Worm (Caenorhabditis elegans) whole organism, late embryonic: ENCODE measurements around the gene pals-28.

ENCODE experiments used
- C08G9.2 ChIP-seq: sonication (generic microtip); optimal IDR thresholded peaks from 2 replicates; lab custom pipeline; 2016; ENCODE audit warnings: mild to moderate bottlenecking, missing genetic modification characterization, moderate library complexity, missing compliant biosample characterization
- C38D4.7 ChIP-seq: fragments of 200-800 bp; sonication (Bioruptor generic); optimal IDR thresholded peaks from 2 replicates; lab custom pipeline; 2018; ENCODE audit warnings: mild to moderate bottlenecking, missing genetic modification characterization, moderate library complexity, missing compliant biosample characterization
- F13H6.1 ChIP-seq: sonication (generic microtip); optimal IDR thresholded peaks from 2 replicates; lab custom pipeline; 2016; ENCODE audit warnings: missing genetic modification characterization, missing compliant biosample characterization
- K02D7.2 ChIP-seq: sonication (generic microtip); optimal IDR thresholded peaks from 2 replicates; lab custom pipeline; 2017; ENCODE audit warnings: mild to moderate bottlenecking, missing genetic modification characterization, missing compliant biosample characterization
- Y22D7AL.16 ChIP-seq: sonication (generic microtip); optimal IDR thresholded peaks from 2 replicates; lab custom pipeline; 2016; ENCODE audit warnings: missing genetic modification characterization, missing compliant biosample characterization
- ceh-2 ChIP-seq: sonication (generic microtip); optimal IDR thresholded peaks from 2 replicates; lab custom pipeline; 2016; ENCODE audit warnings: missing genotype, missing genetic modification characterization, missing compliant biosample characterization
- ceh-22 ChIP-seq: sonication (generic microtip); optimal IDR thresholded peaks from 2 replicates; lab custom pipeline; 2017; ENCODE audit warnings: missing biosample characterization, missing genetic modification characterization
- ceh-30 ChIP-seq: fragments of 150-350 bp; optimal IDR thresholded peaks from 2 replicates; lab custom pipeline; 2014; ENCODE audit warnings: missing biosample characterization, missing genetic modification characterization
- ceh-34 ChIP-seq: sonication (generic microtip); optimal IDR thresholded peaks from 2 replicates; lab custom pipeline; 2016; ENCODE audit warnings: mild to moderate bottlenecking, missing genetic modification characterization, missing compliant biosample characterization
- ceh-45 ChIP-seq: fragments of 200-800 bp; sonication (Bioruptor generic); IDR thresholded peaks from 2 replicates; pipeline ENCODE4 v1.3.6; 2022; ENCODE audit warnings: missing genetic modification reagents, missing genetic modification characterization, missing compliant biosample characterization
- ceh-6 ChIP-seq: fragments of 200-800 bp; sonication (Bioruptor generic); optimal IDR thresholded peaks from 2 replicates; lab custom pipeline; 2018; ENCODE audit warnings: mild to moderate bottlenecking, missing genetic modification characterization, missing compliant biosample characterization
- ceh-9 ChIP-seq: sonication (generic microtip); optimal IDR thresholded peaks from 2 replicates; lab custom pipeline; 2016; ENCODE audit warnings: mild to moderate bottlenecking, missing genetic modification characterization, inconsistent platforms, missing compliant biosample characterization
- dmd-4 ChIP-seq: sonication (generic microtip); optimal IDR thresholded peaks from 2 replicates; lab custom pipeline; 2016; ENCODE audit warnings: borderline replicate concordance, missing genetic modification characterization, missing compliant biosample characterization
- ets-4 ChIP-seq: sonication (generic microtip); optimal IDR thresholded peaks from 2 replicates; lab custom pipeline; 2016; ENCODE audit warnings: missing genetic modification characterization, missing compliant biosample characterization
- eyg-1 ChIP-seq: sonication (generic microtip); optimal IDR thresholded peaks from 2 replicates; lab custom pipeline; 2016; ENCODE audit warnings: missing genotype, missing genetic modification characterization, missing compliant biosample characterization
- fax-1 ChIP-seq: sonication (generic microtip); optimal IDR thresholded peaks from 2 replicates; lab custom pipeline; 2016; ENCODE audit warnings: missing genotype, missing genetic modification characterization, missing compliant biosample characterization
- fkh-6 ChIP-seq: sonication (generic microtip); optimal IDR thresholded peaks from 2 replicates; lab custom pipeline; 2016; ENCODE audit warnings: missing genetic modification characterization, missing compliant biosample characterization
- gmeb-2 ChIP-seq: sonication (generic microtip); optimal IDR thresholded peaks from 2 replicates; lab custom pipeline; 2016; ENCODE audit warnings: missing genetic modification characterization, inconsistent platforms, missing compliant biosample characterization
- hlh-13 ChIP-seq: fragments of 200-800 bp; sonication (Bioruptor generic); optimal IDR thresholded peaks from 2 replicates; lab custom pipeline; 2018; ENCODE audit warnings: mild to moderate bottlenecking, missing genetic modification characterization, missing compliant biosample characterization
- hlh-15 ChIP-seq: sonication (generic microtip); optimal IDR thresholded peaks from 2 replicates; lab custom pipeline; 2016; ENCODE audit warnings: missing genetic modification characterization, missing compliant biosample characterization
- hlh-30 ChIP-seq: sonication (generic microtip); optimal IDR thresholded peaks from 2 replicates; lab custom pipeline; 2017; ENCODE audit warnings: antibody characterized with exemption, missing genetic modification characterization, missing compliant biosample characterization; ENCODE audit not compliant: insufficient read depth
- hlh-6 ChIP-seq: sonication (generic microtip); optimal IDR thresholded peaks from 2 replicates; lab custom pipeline; 2016; ENCODE audit warnings: missing genotype, missing genetic modification characterization, missing compliant biosample characterization
- hlh-8 ChIP-seq: sonication (generic microtip); optimal IDR thresholded peaks from 2 replicates; lab custom pipeline; 2016; ENCODE audit warnings: missing genotype, missing genetic modification characterization, missing compliant biosample characterization
- lim-6 ChIP-seq: sonication (generic microtip); optimal IDR thresholded peaks from 2 replicates; lab custom pipeline; 2016; ENCODE audit warnings: missing genetic modification characterization, missing compliant biosample characterization
- lin-11 ChIP-seq: fragments of 200-800 bp; sonication (Bioruptor generic); optimal IDR thresholded peaks from 2 replicates; lab custom pipeline; 2018; ENCODE audit warnings: mild to moderate bottlenecking, missing genetic modification characterization, missing compliant biosample characterization
- madf-2 ChIP-seq: sonication (generic microtip); optimal IDR thresholded peaks from 2 replicates; lab custom pipeline; 2017; ENCODE audit warnings: missing genetic modification characterization, missing compliant biosample characterization
- mec-3 ChIP-seq: sonication (generic microtip); optimal IDR thresholded peaks from 2 replicates; lab custom pipeline; 2016; ENCODE audit warnings: borderline replicate concordance, missing genetic modification characterization, missing compliant biosample characterization
- nfya-1 ChIP-seq: sonication (generic microtip); optimal IDR thresholded peaks from 2 replicates; lab custom pipeline; 2017; ENCODE audit warnings: missing genetic modification characterization, mild to moderate bottlenecking, missing compliant biosample characterization, antibody characterized with exemption, moderate library complexity
- pat-9 ChIP-seq: fragments of 200-800 bp; sonication (Bioruptor generic); optimal IDR thresholded peaks from 2 replicates; lab custom pipeline; 2018; ENCODE audit warnings: mild to moderate bottlenecking, missing genetic modification characterization, moderate library complexity, missing compliant biosample characterization
- pha-2 ChIP-seq: sonication (generic microtip); optimal IDR thresholded peaks from 2 replicates; lab custom pipeline; 2017; ENCODE audit warnings: mild to moderate bottlenecking, missing genetic modification characterization, missing compliant biosample characterization
- pha-4 ChIP-seq: fragments of 150-350 bp; optimal IDR thresholded peaks from 2 replicates; lab custom pipeline; 2018; ENCODE audit warnings: missing biosample characterization, missing genetic modification reagents, missing genetic modification characterization
- pqm-1 ChIP-seq: sonication (generic microtip); optimal IDR thresholded peaks from 2 replicates; lab custom pipeline; 2016; ENCODE audit warnings: missing genetic modification characterization, missing compliant biosample characterization
- pros-1 ChIP-seq: fragments of 150-350 bp; optimal IDR thresholded peaks from 2 replicates; lab custom pipeline; 2014; ENCODE audit warnings: missing biosample characterization, missing genetic modification reagents, missing genetic modification characterization
- ref-2 ChIP-seq: sonication (generic microtip); optimal IDR thresholded peaks from 2 replicates; lab custom pipeline; 2016; ENCODE audit warnings: missing genetic modification characterization, missing compliant biosample characterization
- rnt-1 ChIP-seq: sonication (generic microtip); optimal IDR thresholded peaks from 2 replicates; lab custom pipeline; 2016; ENCODE audit warnings: missing genetic modification characterization, missing compliant biosample characterization
- sdc-2 ChIP-seq: sonication (generic microtip); optimal IDR thresholded peaks from 2 replicates; lab custom pipeline; 2016; ENCODE audit warnings: missing genotype, missing genetic modification characterization, missing compliant biosample characterization
- sox-4 ChIP-seq: sonication (generic microtip); optimal IDR thresholded peaks from 2 replicates; lab custom pipeline; 2017; ENCODE audit warnings: mild to moderate bottlenecking, missing genetic modification characterization, inconsistent platforms, missing compliant biosample characterization
- syd-9 ChIP-seq: sonication (generic microtip); optimal IDR thresholded peaks from 2 replicates; lab custom pipeline; 2016; ENCODE audit warnings: mild to moderate bottlenecking, missing genetic modification characterization, moderate library complexity, missing compliant biosample characterization
- unc-3 ChIP-seq, 2 experiments: fragments of 200-800 bp in 1 of 2; sonication (Bioruptor generic) in 1 of 2; sonication (generic microtip) in 1 of 2; conservative IDR thresholded peaks in 1 of 2; optimal IDR thresholded peaks in 1 of 2; 2 replicates each; pipeline versions ENCODE4 v1.3.6 to Lab custom; 2016 to 2022; ENCODE audit warnings: missing compliant biosample characterization in 2 of 2, missing genetic modification characterization in 2 of 2, missing genetic modification reagents in 1 of 2
- unc-42 ChIP-seq: sonication (generic microtip); optimal IDR thresholded peaks from 2 replicates; lab custom pipeline; 2016; ENCODE audit warnings: missing genotype, missing genetic modification characterization, missing compliant biosample characterization
- unc-55 ChIP-seq: sonication (generic microtip); optimal IDR thresholded peaks from 2 replicates; lab custom pipeline; 2017; ENCODE audit warnings: missing biosample characterization, missing genetic modification reagents, missing genetic modification characterization
- ztf-16 ChIP-seq: sonication (generic microtip); optimal IDR thresholded peaks from 2 replicates; lab custom pipeline; 2017; ENCODE audit warnings: missing genetic modification characterization, missing compliant biosample characterization

pals-28 gene

ce11 chrIII:4369381-4369809, 15.2 kb upstream of the pals-28 start (continued):
- TF ChIP-seq ceh-2 (tag; lab: Kevin White, UChicago): peak; percentile 29
- peak; percentile 51 for TF ChIP-seq hlh-13
- TF ChIP-seq sdc-2: peak; percentile 56
- TF ChIP-seq K02D7.2 (tag; lab: Kevin White, UChicago): peak; percentile 44
- peak; percentile 32 for TF ChIP-seq madf-2 (tag; lab: Kevin White, UChicago)
- TF ChIP-seq unc-42 (tag; lab: Kevin White, UChicago): peak; percentile 3
- TF ChIP-seq C08G9.2 (tag; lab: Kevin White, UChicago): peak; percentile 10
- peak; percentile 30; the same call in 1 of the 2 replicates for TF ChIP-seq unc-3 (GFP tag; conservative IDR thresholded peaks at IDR 0.05; lab: Robert Waterston, UW)
- peak; percentile 54 for TF ChIP-seq unc-3 (tag; optimal IDR thresholded peaks at IDR 0.05; lab: Kevin White, UChicago)
- TF ChIP-seq gmeb-2 (tag; lab: Kevin White, UChicago): peak; percentile 52
- peak; percentile 33 for TF ChIP-seq fkh-6 (tag; lab: Kevin White, UChicago)
- peak; percentile 49 for TF ChIP-seq C38D4.7 (GFP tag; lab: Kevin White, UChicago)
- peak; percentile 72 for TF ChIP-seq syd-9 (tag; lab: Kevin White, UChicago)
- peak; percentile 59 for TF ChIP-seq ceh-34 (tag; lab: Kevin White, UChicago)
- TF ChIP-seq lin-11 (tag; lab: Kevin White, UChicago): peak; percentile 48
- TF ChIP-seq eyg-1 (tag; lab: Kevin White, UChicago): peak; percentile 44
- peak; percentile 38 for TF ChIP-seq hlh-8 (tag; lab: Kevin White, UChicago)
- TF ChIP-seq ceh-45: peak; percentile 69; the same call in 1 of the 2 replicates
- TF ChIP-seq sox-4: peak; percentile 30
- peak; percentile 56 for TF ChIP-seq pat-9
- TF ChIP-seq hlh-6 (tag; lab: Kevin White, UChicago): peak; percentile 74

ce11 chrIII:4370585-4370984, 14.0 kb upstream of the pals-28 start, which contains the start of gene ckb-3:
ckb-3 (plus strand) TSS chrIII:4370885.
- TF ChIP-seq Y22D7AL.16 (tag; lab: Kevin White, UChicago): no peak
- no peak for TF ChIP-seq hlh-6 (tag; lab: Kevin White, UChicago)
- no peak for TF ChIP-seq hlh-15
- no peak for TF ChIP-seq ets-4
- TF ChIP-seq C38D4.7 (GFP tag; lab: Kevin White, UChicago): no peak
- no peak for TF ChIP-seq nfya-1 (tag; lab: Kevin White, UChicago)
- TF ChIP-seq fax-1 (tag; lab: Kevin White, UChicago): no peak
- no peak for TF ChIP-seq ceh-2 (tag; lab: Kevin White, UChicago)
- no peak for TF ChIP-seq ceh-30 (tag; lab: Kevin White, UChicago)
- TF ChIP-seq rnt-1 (tag; lab: Kevin White, UChicago): no peak
- no peak for TF ChIP-seq ceh-9 (tag; lab: Kevin White, UChicago)
- TF ChIP-seq lim-6: no peak

- TF ChIP-seq sox-4 (no peak), ztf-16 (no peak), mec-3 (tag; lab: Kevin White, UChicago) (no peak)
Measured at ce11 chrIII:4372894-4373293, 11.7 kb upstream of the pals-28 start.

- no peak for TF ChIP-seq mec-3 (tag; lab: Kevin White, UChicago)
- TF ChIP-seq ref-2 (tag; lab: Kevin White, UChicago): no peak
- no peak for TF ChIP-seq ceh-22
- no peak for TF ChIP-seq dmd-4 (tag; lab: Kevin White, UChicago)
- no peak for TF ChIP-seq ceh-30 (tag; lab: Kevin White, UChicago)
- TF ChIP-seq pros-1 (tag; lab: Kevin White, UChicago): no peak
- TF ChIP-seq F13H6.1 (tag; lab: Kevin White, UChicago): no peak
- TF ChIP-seq pha-2 (tag; lab: Kevin White, UChicago): no peak
- no peak for TF ChIP-seq unc-55 (GFP tag; lab: Kevin White, UChicago)
- TF ChIP-seq ceh-6 (GFP tag; lab: Kevin White, UChicago): no peak
- no peak for TF ChIP-seq pha-4
- no peak for TF ChIP-seq hlh-30 (tag; lab: Kevin White, UChicago)
- TF ChIP-seq pqm-1 (tag; lab: Kevin White, UChicago): no peak
- TF ChIP-seq lin-11 (tag; lab: Kevin White, UChicago): no peak
- no peak for TF ChIP-seq hlh-6 (tag; lab: Kevin White, UChicago)
- no peak for TF ChIP-seq rnt-1 (tag; lab: Kevin White, UChicago)
- TF ChIP-seq, all 69 proteins: peak for 0
Measured at ce11 chrIII:4374854-4375253, 9.7 kb upstream of the pals-28 start, which contains the start of gene pals-26. pals-26 (plus strand) TSS chrIII:4375154.
